Worm (Caenorhabditis elegans): ENCODE results near the gene C34E10.12.

The C34E10.12 gene

DNA sequence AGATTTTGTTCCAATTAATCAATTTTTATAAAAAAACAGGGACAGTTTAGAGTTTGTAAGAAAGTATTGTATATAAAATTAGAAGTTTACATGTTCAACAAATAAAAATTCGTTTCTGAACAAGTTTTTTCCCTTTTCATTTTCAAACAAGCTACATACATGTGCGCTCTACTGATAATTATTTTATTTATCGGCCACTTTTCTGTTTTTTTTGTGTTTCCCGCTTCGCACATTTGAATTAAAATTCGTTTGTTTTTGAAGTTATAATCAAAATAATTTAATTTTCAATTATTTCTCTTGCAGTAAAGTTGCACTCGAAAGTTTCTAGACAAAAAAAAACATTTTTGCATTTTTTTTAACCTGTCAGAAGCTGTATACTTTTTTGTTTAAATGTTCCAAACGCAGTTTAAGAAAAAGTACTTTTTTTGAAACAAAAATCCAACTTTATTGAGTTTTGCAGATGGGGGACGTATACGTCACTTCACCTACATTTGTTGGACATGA, 37.0 kb downstream of the C34E10.12 start, which contains the start of gene hira-1:
hira-1 (plus strand) TSS at position 454 of the 504 bp plus-strand sequence.
- peak; percentile 68 for TF ChIP-seq ces-1 (GFP tag; optimal IDR thresholded peaks at IDR 0.05)
- no peak for TF ChIP-seq hlh-1 (tag; optimal IDR thresholded peaks at IDR 0.05)
- TF ChIP-seq M03D4.4 (tag; optimal IDR thresholded peaks at IDR 0.05) = no peak

DNA sequence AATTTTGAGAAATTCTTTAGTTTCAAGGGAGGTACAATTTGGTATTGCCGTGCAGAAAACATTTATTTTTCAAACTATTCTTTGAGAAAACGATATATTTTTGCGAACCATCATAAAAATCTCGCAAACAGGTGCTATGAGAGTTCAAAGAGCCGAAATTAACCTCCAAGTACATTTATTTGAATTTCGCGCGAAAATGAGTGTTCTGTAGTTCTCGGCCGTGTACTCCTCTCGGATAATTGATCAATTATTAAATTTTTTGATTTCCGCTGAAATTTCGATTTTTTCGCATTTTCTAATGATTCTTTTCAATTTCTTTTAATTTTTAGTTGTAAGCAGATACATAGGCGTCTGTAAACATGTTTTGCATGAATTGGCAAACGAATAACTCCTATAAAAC, 37.5 kb downstream of the C34E10.12 start:
- TF ChIP-seq zip-8 (tag; optimal IDR thresholded peaks at IDR 0.05) = no peak
- no peak for TF ChIP-seq ham-2 (GFP tag; optimal IDR thresholded peaks at IDR 0.05)
- TF ChIP-seq snpc-4 (tag; optimal IDR thresholded peaks at IDR 0.05) = no peak
- no peak for TF ChIP-seq elt-1 (tag; optimal IDR thresholded peaks at IDR 0.05; ENCODE audit: borderline replicate concordance, insufficient read depth)
- TF ChIP-seq blmp-1 (tag; optimal IDR thresholded peaks at IDR 0.05) = no peak
- TF ChIP-seq nhr-28 (tag; optimal IDR thresholded peaks at IDR 0.05) = no peak
- no peak for TF ChIP-seq sem-2 (GFP tag; optimal IDR thresholded peaks at IDR 0.05)
- no peak for TF ChIP-seq ceh-39 (tag; optimal IDR thresholded peaks at IDR 0.05)
- no peak for TF ChIP-seq tbx-8 (GFP tag; optimal IDR thresholded peaks at IDR 0.05)
- TF ChIP-seq nhr-2 (tag; optimal IDR thresholded peaks at IDR 0.05) = no peak
- TF ChIP-seq ceh-83 (GFP tag; optimal IDR thresholded peaks at IDR 0.05) = no peak
- no peak for TF ChIP-seq cnd-1 (tag; optimal IDR thresholded peaks at IDR 0.05)
- no peak for TF ChIP-seq bed-3 (GFP tag; optimal IDR thresholded peaks at IDR 0.05)

DNA sequence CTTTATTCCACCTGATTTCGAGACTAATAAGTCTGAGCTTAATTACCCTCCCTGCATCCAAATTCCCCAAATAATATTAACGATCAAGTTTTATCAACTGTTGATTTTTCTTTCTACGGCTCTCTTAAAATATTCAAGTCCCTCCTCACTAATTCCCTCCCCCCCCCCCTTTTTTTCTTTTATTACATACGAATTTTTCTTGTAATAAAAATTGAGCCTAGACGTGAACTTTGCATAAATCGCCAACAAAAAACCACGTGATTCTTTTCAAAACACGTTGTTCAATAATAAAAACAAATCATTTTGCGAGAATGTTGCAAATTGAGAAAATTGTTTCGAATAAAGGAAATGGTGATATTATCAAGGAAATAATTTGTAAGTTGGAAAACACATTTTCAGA, 39.3 kb downstream of the C34E10.12 start, which contains the start of gene K10D2.8:
K10D2.8 (plus strand) TSS at position 301 of the 400 bp plus-strand sequence.
- TF ChIP-seq nhr-28 (tag; optimal IDR thresholded peaks at IDR 0.05) (no peak), cnd-1 (tag; optimal IDR thresholded peaks at IDR 0.05) (no peak), elt-3 (tag; optimal IDR thresholded peaks at IDR 0.05) (no peak), ceh-39 (tag; optimal IDR thresholded peaks at IDR 0.05) (no peak), nhr-12 (tag; optimal IDR thresholded peaks at IDR 0.05) (no peak), mls-2 (tag; optimal IDR thresholded peaks at IDR 0.05) (no peak), zip-8 (tag; optimal IDR thresholded peaks at IDR 0.05) (no peak), tbx-8 (GFP tag; optimal IDR thresholded peaks at IDR 0.05) (no peak), snpc-4 (tag; optimal IDR thresholded peaks at IDR 0.05) (no peak), nhr-76 (tag; optimal IDR thresholded peaks at IDR 0.05) (no peak), nhr-2 (tag; optimal IDR thresholded peaks at IDR 0.05) (no peak), M03D4.4 (tag; optimal IDR thresholded peaks at IDR 0.05) (no peak), bed-3 (GFP tag; optimal IDR thresholded peaks at IDR 0.05) (no peak)

DNA sequence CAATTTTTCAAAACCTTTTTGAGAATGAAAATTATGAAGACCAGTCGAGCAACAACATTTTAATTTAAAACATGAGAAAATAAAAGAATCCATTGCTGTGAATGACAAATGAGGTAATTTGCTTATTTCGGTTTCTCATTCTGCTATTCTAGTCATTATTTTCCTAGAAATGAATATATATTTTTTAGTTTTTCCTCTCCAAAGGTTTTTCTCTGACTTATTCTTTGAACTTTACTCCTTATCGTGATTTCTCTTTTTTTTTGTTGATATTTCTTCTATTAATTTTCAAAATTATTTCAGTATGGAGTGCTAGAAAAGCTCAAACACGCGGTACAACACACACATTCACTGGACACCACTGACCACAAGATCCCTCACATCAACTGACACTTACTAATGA, 42.1 kb downstream of the C34E10.12 start, which contains the start of gene pup-2:
pup-2 (plus strand) TSS at position 301 of the 400 bp plus-strand sequence.
- no peak for TF ChIP-seq bed-3 (GFP tag; optimal IDR thresholded peaks at IDR 0.05)
- TF ChIP-seq ces-1 (GFP tag; optimal IDR thresholded peaks at IDR 0.05) = no peak
- no peak for TF ChIP-seq cnd-1 (tag; optimal IDR thresholded peaks at IDR 0.05)
- no peak for TF ChIP-seq hlh-1 (tag; optimal IDR thresholded peaks at IDR 0.05)
- TF ChIP-seq snpc-4 (tag; optimal IDR thresholded peaks at IDR 0.05) = no peak
- no peak for TF ChIP-seq blmp-1 (tag; optimal IDR thresholded peaks at IDR 0.05)
- no peak for TF ChIP-seq ham-2 (GFP tag; optimal IDR thresholded peaks at IDR 0.05)
- no peak for TF ChIP-seq zip-8 (tag; optimal IDR thresholded peaks at IDR 0.05)
- no peak for TF ChIP-seq drap-1 (GFP tag; optimal IDR thresholded peaks at IDR 0.05)
- no peak for TF ChIP-seq nhr-28 (tag; optimal IDR thresholded peaks at IDR 0.05)
- no peak for TF ChIP-seq ceh-39 (tag; optimal IDR thresholded peaks at IDR 0.05)
- no peak for TF ChIP-seq sptf-1 (tag; optimal IDR thresholded peaks at IDR 0.05)
- no peak for TF ChIP-seq ceh-83 (GFP tag; optimal IDR thresholded peaks at IDR 0.05)
- TF ChIP-seq unc-120 (tag; optimal IDR thresholded peaks at IDR 0.05; ENCODE audit: poor library complexity, severe bottlenecking) = no peak
- TF ChIP-seq pha-4 (tag; optimal IDR thresholded peaks at IDR 0.05) = no peak
- no peak for TF ChIP-seq nhr-76 (tag; optimal IDR thresholded peaks at IDR 0.05)
- no peak for TF ChIP-seq unc-39 (tag; optimal IDR thresholded peaks at IDR 0.05)
- TF ChIP-seq mls-2 (tag; optimal IDR thresholded peaks at IDR 0.05) = no peak

DNA sequence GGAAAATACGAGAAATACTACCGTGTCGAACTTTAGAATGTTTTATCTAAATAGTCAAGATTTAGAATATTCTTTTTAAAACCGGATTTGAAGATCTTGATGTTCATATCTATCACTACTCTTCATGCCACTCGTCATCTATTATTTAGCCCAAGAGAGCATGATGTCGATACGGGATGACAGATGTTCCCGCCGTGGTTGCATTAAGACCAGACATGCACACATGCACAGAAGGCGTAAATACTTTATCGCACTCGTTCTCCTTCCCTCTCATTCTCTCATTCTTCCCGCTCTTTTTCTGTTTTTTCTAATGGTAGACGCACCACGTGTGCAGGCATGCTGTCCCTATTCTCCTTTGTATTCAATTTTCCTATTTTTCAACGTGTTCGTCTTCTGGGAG, 44.3 kb downstream of the C34E10.12 start:
- TF ChIP-seq unc-62 (GFP tag; optimal IDR thresholded peaks at IDR 0.05) (peak; percentile 1), cnd-1 (tag; optimal IDR thresholded peaks at IDR 0.05) (peak; percentile 85), lin-32 (GFP tag; optimal IDR thresholded peaks at IDR 0.05) (peak; percentile 89), mep-1 (tag; optimal IDR thresholded peaks at IDR 0.05) (no peak), ceh-83 (GFP tag; optimal IDR thresholded peaks at IDR 0.05) (no peak), ces-1 (GFP tag; optimal IDR thresholded peaks at IDR 0.05) (peak; percentile 62), snpc-4 (tag; optimal IDR thresholded peaks at IDR 0.05) (no peak)

DNA sequence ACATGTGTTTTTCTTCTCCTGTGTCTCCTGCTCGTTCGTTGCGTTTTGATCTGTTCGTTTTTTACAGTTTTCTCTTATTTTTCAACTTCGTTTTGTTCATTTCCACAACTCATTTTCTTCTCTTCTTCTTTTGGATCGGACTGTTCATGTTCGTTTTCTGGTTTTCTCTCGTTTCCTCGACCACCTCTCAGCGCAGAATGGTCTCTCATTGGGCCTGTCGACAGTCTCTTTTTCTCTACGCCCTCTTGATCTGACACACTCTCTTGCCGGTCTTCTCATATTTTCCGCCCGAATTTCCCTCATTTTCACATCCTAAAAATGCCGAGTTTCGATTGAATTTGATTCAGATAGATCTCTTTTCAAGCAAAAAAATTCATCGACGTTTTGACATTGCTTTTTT, 46.0 kb downstream of the C34E10.12 start:
- no peak for TF ChIP-seq nhr-76 (tag; optimal IDR thresholded peaks at IDR 0.05)
- TF ChIP-seq hlh-1 (tag; optimal IDR thresholded peaks at IDR 0.05) = no peak
- TF ChIP-seq ceh-43 (GFP tag; optimal IDR thresholded peaks at IDR 0.05) = no peak
- no peak for TF ChIP-seq nhr-2 (tag; optimal IDR thresholded peaks at IDR 0.05)
- no peak for TF ChIP-seq drap-1 (GFP tag; optimal IDR thresholded peaks at IDR 0.05)
- TF ChIP-seq elt-3 (tag; optimal IDR thresholded peaks at IDR 0.05) = no peak
- no peak for TF ChIP-seq mls-2 (tag; optimal IDR thresholded peaks at IDR 0.05)
- no peak for TF ChIP-seq lin-13 (tag; optimal IDR thresholded peaks at IDR 0.05)
- TF ChIP-seq ztf-11 (tag; optimal IDR thresholded peaks at IDR 0.05) = no peak
- TF ChIP-seq mab-5 (tag; optimal IDR thresholded peaks at IDR 0.05) = no peak
- TF ChIP-seq cnd-1 (tag; optimal IDR thresholded peaks at IDR 0.05) = no peak
- no peak for TF ChIP-seq sem-2 (GFP tag; optimal IDR thresholded peaks at IDR 0.05)
- TF ChIP-seq unc-62 (GFP tag; optimal IDR thresholded peaks at IDR 0.05) = no peak
- TF ChIP-seq nhr-237 (tag; optimal IDR thresholded peaks at IDR 0.05) = no peak
- TF ChIP-seq unc-120 (tag; optimal IDR thresholded peaks at IDR 0.05; ENCODE audit: poor library complexity, severe bottlenecking) = no peak
- TF ChIP-seq blmp-1 (tag; optimal IDR thresholded peaks at IDR 0.05) = no peak
- no peak for TF ChIP-seq nhr-28 (tag; optimal IDR thresholded peaks at IDR 0.05)
- TF ChIP-seq tbx-8 (GFP tag; optimal IDR thresholded peaks at IDR 0.05) = no peak

All from whole organism, mixed stage, embryonic.